Worm (Caenorhabditis elegans) whole organism, late embryonic: Measurements from ENCODE around the gene shw-3.

Experiments used
- C08G9.2 ChIP-seq: sonication (generic microtip); optimal IDR thresholded peaks from 2 replicates; lab custom pipeline; 2016; ENCODE audit warnings: mild to moderate bottlenecking, missing genetic modification characterization, moderate library complexity, missing compliant biosample characterization
- C38D4.7 ChIP-seq: fragments of 200-800 bp; sonication (Bioruptor generic); optimal IDR thresholded peaks from 2 replicates; lab custom pipeline; 2018; ENCODE audit warnings: mild to moderate bottlenecking, missing genetic modification characterization, moderate library complexity, missing compliant biosample characterization
- F13H6.1 ChIP-seq: sonication (generic microtip); optimal IDR thresholded peaks from 2 replicates; lab custom pipeline; 2016; ENCODE audit warnings: missing genetic modification characterization, missing compliant biosample characterization
- K02D7.2 ChIP-seq: sonication (generic microtip); optimal IDR thresholded peaks from 2 replicates; lab custom pipeline; 2017; ENCODE audit warnings: mild to moderate bottlenecking, missing genetic modification characterization, missing compliant biosample characterization
- ahr-1 ChIP-seq: sonication (generic microtip); optimal IDR thresholded peaks from 2 replicates; lab custom pipeline; 2016; ENCODE audit warnings: missing genetic modification characterization, missing compliant biosample characterization
- ama-1 ChIP-seq: fragments of 150-350 bp; optimal IDR thresholded peaks from 2 replicates; lab custom pipeline; 2014
- ceh-14 ChIP-seq: sonication (generic microtip); optimal IDR thresholded peaks from 2 replicates; lab custom pipeline; 2016; ENCODE audit warnings: missing genotype, missing genetic modification characterization, missing compliant biosample characterization
- ceh-18 ChIP-seq: sonication (generic microtip); optimal IDR thresholded peaks from 2 replicates; lab custom pipeline; 2016; ENCODE audit warnings: missing genetic modification characterization, missing compliant biosample characterization
- ceh-2 ChIP-seq: sonication (generic microtip); optimal IDR thresholded peaks from 2 replicates; lab custom pipeline; 2016; ENCODE audit warnings: missing genotype, missing genetic modification characterization, missing compliant biosample characterization
- ceh-22 ChIP-seq: sonication (generic microtip); optimal IDR thresholded peaks from 2 replicates; lab custom pipeline; 2017; ENCODE audit warnings: missing biosample characterization, missing genetic modification characterization
- ceh-34 ChIP-seq: sonication (generic microtip); optimal IDR thresholded peaks from 2 replicates; lab custom pipeline; 2016; ENCODE audit warnings: mild to moderate bottlenecking, missing genetic modification characterization, missing compliant biosample characterization
- ceh-48 ChIP-seq: sonication (generic microtip); optimal IDR thresholded peaks from 2 replicates; lab custom pipeline; 2016; ENCODE audit warnings: missing genetic modification characterization, inconsistent platforms, missing compliant biosample characterization
- dmd-4 ChIP-seq: sonication (generic microtip); optimal IDR thresholded peaks from 2 replicates; lab custom pipeline; 2016; ENCODE audit warnings: borderline replicate concordance, missing genetic modification characterization, missing compliant biosample characterization
- elt-2 ChIP-seq: sonication (generic microtip); optimal IDR thresholded peaks from 2 replicates; lab custom pipeline; 2016; ENCODE audit warnings: missing genetic modification reagents, missing genetic modification characterization, missing compliant biosample characterization
- ets-4 ChIP-seq: sonication (generic microtip); optimal IDR thresholded peaks from 2 replicates; lab custom pipeline; 2016; ENCODE audit warnings: missing genetic modification characterization, missing compliant biosample characterization
- fax-1 ChIP-seq: sonication (generic microtip); optimal IDR thresholded peaks from 2 replicates; lab custom pipeline; 2016; ENCODE audit warnings: missing genotype, missing genetic modification characterization, missing compliant biosample characterization
- fkh-6 ChIP-seq: sonication (generic microtip); optimal IDR thresholded peaks from 2 replicates; lab custom pipeline; 2016; ENCODE audit warnings: missing genetic modification characterization, missing compliant biosample characterization
- gmeb-2 ChIP-seq: sonication (generic microtip); optimal IDR thresholded peaks from 2 replicates; lab custom pipeline; 2016; ENCODE audit warnings: missing genetic modification characterization, inconsistent platforms, missing compliant biosample characterization
- hlh-13 ChIP-seq: fragments of 200-800 bp; sonication (Bioruptor generic); optimal IDR thresholded peaks from 2 replicates; lab custom pipeline; 2018; ENCODE audit warnings: mild to moderate bottlenecking, missing genetic modification characterization, missing compliant biosample characterization
- hlh-6 ChIP-seq: sonication (generic microtip); optimal IDR thresholded peaks from 2 replicates; lab custom pipeline; 2016; ENCODE audit warnings: missing genotype, missing genetic modification characterization, missing compliant biosample characterization
- hlh-8 ChIP-seq: sonication (generic microtip); optimal IDR thresholded peaks from 2 replicates; lab custom pipeline; 2016; ENCODE audit warnings: missing genotype, missing genetic modification characterization, missing compliant biosample characterization
- lin-11 ChIP-seq: fragments of 200-800 bp; sonication (Bioruptor generic); optimal IDR thresholded peaks from 2 replicates; lab custom pipeline; 2018; ENCODE audit warnings: mild to moderate bottlenecking, missing genetic modification characterization, missing compliant biosample characterization
- madf-2 ChIP-seq: sonication (generic microtip); optimal IDR thresholded peaks from 2 replicates; lab custom pipeline; 2017; ENCODE audit warnings: missing genetic modification characterization, missing compliant biosample characterization
- mec-3 ChIP-seq: sonication (generic microtip); optimal IDR thresholded peaks from 2 replicates; lab custom pipeline; 2016; ENCODE audit warnings: borderline replicate concordance, missing genetic modification characterization, missing compliant biosample characterization
- nhr-11 ChIP-seq: fragments of 150-350 bp; optimal IDR thresholded peaks from 2 replicates; lab custom pipeline; 2014; ENCODE audit warnings: missing biosample characterization, missing genetic modification characterization
- odd-2 ChIP-seq: sonication (generic microtip); optimal IDR thresholded peaks from 2 replicates; lab custom pipeline; 2017; ENCODE audit warnings: antibody characterized with exemption, mild to moderate bottlenecking, missing genetic modification characterization, missing compliant biosample characterization
- pha-4 ChIP-seq: fragments of 150-350 bp; optimal IDR thresholded peaks from 2 replicates; lab custom pipeline; 2018; ENCODE audit warnings: missing biosample characterization, missing genetic modification reagents, missing genetic modification characterization
- pqm-1 ChIP-seq: sonication (generic microtip); optimal IDR thresholded peaks from 2 replicates; lab custom pipeline; 2016; ENCODE audit warnings: missing genetic modification characterization, missing compliant biosample characterization
- pros-1 ChIP-seq: fragments of 150-350 bp; optimal IDR thresholded peaks from 2 replicates; lab custom pipeline; 2014; ENCODE audit warnings: missing biosample characterization, missing genetic modification reagents, missing genetic modification characterization
- ref-2 ChIP-seq: sonication (generic microtip); optimal IDR thresholded peaks from 2 replicates; lab custom pipeline; 2016; ENCODE audit warnings: missing genetic modification characterization, missing compliant biosample characterization
- rnt-1 ChIP-seq: sonication (generic microtip); optimal IDR thresholded peaks from 2 replicates; lab custom pipeline; 2016; ENCODE audit warnings: missing genetic modification characterization, missing compliant biosample characterization
- tbx-7 ChIP-seq: sonication (generic microtip); optimal IDR thresholded peaks from 2 replicates; lab custom pipeline; 2016; ENCODE audit warnings: missing genotype, missing genetic modification characterization, missing compliant biosample characterization
- unc-3 ChIP-seq, 2 experiments: fragments of 200-800 bp in 1 of 2; sonication (Bioruptor generic) in 1 of 2; sonication (generic microtip) in 1 of 2; conservative IDR thresholded peaks in 1 of 2; optimal IDR thresholded peaks in 1 of 2; 2 replicates each; pipeline versions ENCODE4 v1.3.6 to Lab custom; 2016 to 2022; ENCODE audit warnings: missing compliant biosample characterization in 2 of 2, missing genetic modification characterization in 2 of 2, missing genetic modification reagents in 1 of 2
- unc-42 ChIP-seq: sonication (generic microtip); optimal IDR thresholded peaks from 2 replicates; lab custom pipeline; 2016; ENCODE audit warnings: missing genotype, missing genetic modification characterization, missing compliant biosample characterization
- unc-55 ChIP-seq: sonication (generic microtip); optimal IDR thresholded peaks from 2 replicates; lab custom pipeline; 2017; ENCODE audit warnings: missing biosample characterization, missing genetic modification reagents, missing genetic modification characterization
- ztf-16 ChIP-seq: sonication (generic microtip); optimal IDR thresholded peaks from 2 replicates; lab custom pipeline; 2017; ENCODE audit warnings: missing genetic modification characterization, missing compliant biosample characterization

shw-3 gene

DNA sequence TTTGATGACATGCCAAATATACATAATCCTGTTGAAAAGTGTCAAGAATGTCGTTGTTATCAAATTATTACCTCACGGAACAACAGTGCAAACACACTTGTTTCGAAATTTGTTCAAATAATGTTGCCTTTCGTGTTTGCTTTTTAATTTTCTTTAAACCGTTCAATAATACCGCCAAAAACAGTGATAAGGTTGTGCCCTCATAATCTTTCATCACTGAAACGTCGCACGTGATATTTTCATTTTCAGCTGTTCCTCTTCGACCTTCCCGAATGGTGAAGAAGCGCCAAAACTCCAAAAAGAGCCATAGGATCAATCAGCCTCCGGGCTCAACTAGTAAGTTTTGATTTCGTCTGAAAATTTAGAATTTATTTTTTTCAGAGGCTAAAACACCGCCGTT lies 15.1 kb upstream of the shw-3 start, which contains the start of gene inft-2:
TSS of gene inft-2 (plus strand) at position 248 of the 400 bp plus-strand sequence.
- no peak for TF ChIP-seq pha-4 (tag; lab: Kevin White, UChicago)
- no peak for TF ChIP-seq gmeb-2 (tag; lab: Kevin White, UChicago)
- no peak for TF ChIP-seq unc-42 (tag; lab: Kevin White, UChicago)
- TF ChIP-seq unc-3 (GFP tag; conservative IDR thresholded peaks at IDR 0.05; lab: Robert Waterston, UW), result no peak
- TF ChIP-seq unc-3 (tag; optimal IDR thresholded peaks at IDR 0.05; lab: Kevin White, UChicago), result no peak
- TF ChIP-seq ref-2, result no peak
- TF ChIP-seq elt-2 (tag; lab: Kevin White, UChicago), result no peak
- TF ChIP-seq unc-55 (GFP tag; lab: Kevin White, UChicago), result no peak
- TF ChIP-seq C08G9.2 (tag; lab: Kevin White, UChicago), result no peak
- no peak for TF ChIP-seq rnt-1
- no peak for TF ChIP-seq mec-3 (tag; lab: Kevin White, UChicago)
- no peak for TF ChIP-seq ceh-2 (tag; lab: Kevin White, UChicago)
- TF ChIP-seq ztf-16, result no peak
- no peak for TF ChIP-seq ceh-48 (tag; lab: Kevin White, UChicago)
- TF ChIP-seq ets-4 (tag; lab: Kevin White, UChicago), result no peak
- no peak for TF ChIP-seq lin-11 (tag; lab: Kevin White, UChicago)
- no peak for TF ChIP-seq ceh-34

DNA sequence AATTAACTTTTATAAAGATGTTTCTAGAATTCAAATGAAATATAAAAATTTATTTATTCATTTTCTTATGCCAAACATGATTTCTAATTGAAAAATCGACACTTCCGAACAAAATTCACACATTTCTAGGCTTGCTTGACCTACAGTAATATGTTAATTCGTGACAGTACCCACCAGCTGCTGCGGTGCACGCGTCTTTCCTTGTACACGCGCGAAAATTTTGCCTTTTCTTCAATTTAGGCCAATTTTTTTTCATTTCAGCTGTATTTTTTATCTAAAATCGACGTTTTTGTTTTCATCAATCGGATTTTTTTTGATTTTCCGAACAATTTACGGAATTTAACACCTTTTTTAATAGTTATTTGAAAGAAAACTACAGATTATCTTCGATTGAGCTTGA lies 13.1 kb upstream of the shw-3 start:
- TF ChIP-seq hlh-8 (no peak), ceh-34 (no peak), pros-1 (no peak), ahr-1 (tag; lab: Kevin White, UChicago) (no peak), lin-11 (tag; lab: Kevin White, UChicago) (no peak), ceh-14 (tag; lab: Kevin White, UChicago) (no peak), K02D7.2 (tag; lab: Kevin White, UChicago) (no peak), pha-4 (tag; lab: Kevin White, UChicago) (no peak), pqm-1 (tag; lab: Kevin White, UChicago) (no peak), hlh-13 (GFP tag; lab: Kevin White, UChicago) (no peak), ets-4 (tag; lab: Kevin White, UChicago) (no peak)
- TF ChIP-seq, all 69 proteins: peak for 0

DNA sequence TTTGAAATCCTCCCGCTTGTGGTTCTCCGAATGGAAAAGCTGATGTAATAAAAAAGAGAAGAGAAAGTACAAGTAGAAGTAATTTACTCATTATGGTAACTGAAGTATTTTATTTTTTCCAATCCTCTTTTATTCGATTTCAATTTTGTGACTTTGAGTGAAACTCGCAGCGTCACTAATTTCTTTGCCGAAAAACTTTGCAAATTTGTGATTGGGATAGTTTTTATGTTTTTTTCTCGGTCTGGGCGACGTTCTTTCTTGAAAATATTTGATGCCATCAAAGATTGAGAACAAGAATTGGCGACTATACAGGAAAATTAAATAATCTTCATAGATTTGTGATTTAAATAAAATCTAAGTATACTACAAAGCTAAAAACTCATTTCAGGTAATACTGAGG lies 12.6 kb upstream of the shw-3 start, which contains the start of gene far-4:
TSS of gene far-4 (minus strand) at position 101 of the 400 bp plus-strand sequence.
- TF ChIP-seq ceh-2 (tag; lab: Kevin White, UChicago) (no peak), ceh-48 (tag; lab: Kevin White, UChicago) (no peak), odd-2 (tag; lab: Kevin White, UChicago) (no peak), K02D7.2 (tag; lab: Kevin White, UChicago) (no peak), pqm-1 (tag; lab: Kevin White, UChicago) (no peak), dmd-4 (tag; lab: Kevin White, UChicago) (no peak), C38D4.7 (no peak), ref-2 (no peak), F13H6.1 (no peak), ceh-18 (no peak)

DNA sequence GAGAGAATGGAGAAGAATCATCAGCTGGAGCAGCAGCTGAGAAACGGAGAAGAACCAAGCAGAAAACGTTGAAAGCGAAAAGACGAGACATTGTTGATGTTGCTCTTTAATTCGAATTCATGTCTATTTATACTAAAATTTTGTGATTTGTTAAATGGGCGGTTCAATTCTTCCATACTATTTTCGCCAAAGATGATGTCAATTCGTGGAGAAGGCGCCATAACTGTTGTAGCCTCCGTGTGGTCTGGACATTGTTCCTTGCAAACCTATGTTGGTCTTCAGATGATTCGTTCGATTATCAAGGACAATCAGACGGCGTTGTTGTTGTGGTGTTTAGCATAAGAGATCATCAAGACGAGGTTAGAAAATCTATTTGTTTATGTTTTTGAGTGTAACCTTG lies 10.5 kb upstream of the shw-3 start, which contains the start of gene far-3:
TSS of gene far-3 (minus strand) at position 101 of the 400 bp plus-strand sequence.
- TF ChIP-seq nhr-11 (tag; lab: Kevin White, UChicago) (no peak), madf-2 (tag; lab: Kevin White, UChicago) (no peak), tbx-7 (tag; lab: Kevin White, UChicago) (no peak), hlh-6 (tag; lab: Kevin White, UChicago) (no peak), ceh-22 (tag; lab: Kevin White, UChicago) (no peak), ama-1 (lab: Kevin White, UChicago) (no peak), fax-1 (no peak), F13H6.1 (no peak), hlh-13 (GFP tag; lab: Kevin White, UChicago) (no peak), fkh-6 (tag; lab: Kevin White, UChicago) (no peak), lin-11 (tag; lab: Kevin White, UChicago) (no peak)
